Worm (Caenorhabditis elegans) whole organism, early embryonic: ENCODE data around the gene hlh-25.

Experiments used
- B0310.2 ChIP-seq: sonication (generic microtip); optimal IDR thresholded peaks from 2 replicates; lab custom pipeline; 2016; ENCODE audit warnings: mild to moderate bottlenecking, missing genetic modification characterization, missing compliant biosample characterization
- aly-1 ChIP-seq: sonication (generic microtip); optimal IDR thresholded peaks from 2 replicates; lab custom pipeline; 2016; ENCODE audit warnings: missing genetic modification characterization, missing compliant biosample characterization
- ama-1 ChIP-seq: fragments of 150-350 bp; optimal IDR thresholded peaks from 2 replicates; lab custom pipeline; 2014
- ceh-13 ChIP-seq: fragments of 200-800 bp; sonication (Bioruptor generic); optimal IDR thresholded peaks from 2 replicates; lab custom pipeline; 2018; ENCODE audit warnings: mild to moderate bottlenecking, missing genetic modification characterization, missing compliant biosample characterization
- ceh-36 ChIP-seq: sonication (generic microtip); optimal IDR thresholded peaks from 2 replicates; lab custom pipeline; 2016; ENCODE audit warnings: missing genetic modification characterization, inconsistent platforms, missing compliant biosample characterization
- flt-1 ChIP-seq: fragments of 200-800 bp; sonication (Bioruptor generic); IDR thresholded peaks from 2 replicates; pipeline ENCODE4 v1.3.6; 2022; ENCODE audit warnings: missing genetic modification characterization, missing compliant biosample characterization
- hmbx-1 ChIP-seq: sonication (generic microtip); optimal IDR thresholded peaks from 2 replicates; lab custom pipeline; 2016; ENCODE audit warnings: mild to moderate bottlenecking, missing genetic modification characterization, missing compliant biosample characterization
- hnd-1 ChIP-seq: sonication (generic microtip); optimal IDR thresholded peaks from 2 replicates; lab custom pipeline; 2016; ENCODE audit warnings: missing genetic modification characterization, missing compliant biosample characterization
- pes-1 ChIP-seq: fragments of 200-800 bp; sonication (Bioruptor generic); IDR thresholded peaks from 2 replicates; pipeline ENCODE4 v1.3.6; 2022; ENCODE audit warnings: missing genetic modification reagents, missing genetic modification characterization, missing compliant biosample characterization
- scrt-1 ChIP-seq: fragments of 200-800 bp; sonication (Bioruptor generic); IDR thresholded peaks from 2 replicates; pipeline ENCODE4 v1.3.6; 2022; ENCODE audit warnings: missing genetic modification characterization, missing compliant biosample characterization
- sea-1 ChIP-seq: fragments of 200-800 bp; sonication (Bioruptor generic); conservative IDR thresholded peaks from 2 replicates; pipeline ENCODE4 v1.3.6; 2022; ENCODE audit warnings: missing genetic modification characterization, missing compliant biosample characterization
- tbx-11 ChIP-seq: fragments of 200-800 bp; sonication (Bioruptor generic); IDR thresholded peaks from 2 replicates; pipeline ENCODE4 v1.3.6; 2022; ENCODE audit warnings: missing genetic modification characterization, missing compliant biosample characterization
- tbx-37 ChIP-seq: fragments of 200-800 bp; sonication (Bioruptor generic); conservative IDR thresholded peaks from 2 replicates; pipeline ENCODE4 v1.3.6; 2022; ENCODE audit warnings: missing genetic modification reagents, missing genetic modification characterization, missing compliant biosample characterization
- tra-4 ChIP-seq: sonication (generic microtip); optimal IDR thresholded peaks from 2 replicates; lab custom pipeline; 2017; ENCODE audit warnings: missing genetic modification characterization, missing compliant biosample characterization

DNA sequence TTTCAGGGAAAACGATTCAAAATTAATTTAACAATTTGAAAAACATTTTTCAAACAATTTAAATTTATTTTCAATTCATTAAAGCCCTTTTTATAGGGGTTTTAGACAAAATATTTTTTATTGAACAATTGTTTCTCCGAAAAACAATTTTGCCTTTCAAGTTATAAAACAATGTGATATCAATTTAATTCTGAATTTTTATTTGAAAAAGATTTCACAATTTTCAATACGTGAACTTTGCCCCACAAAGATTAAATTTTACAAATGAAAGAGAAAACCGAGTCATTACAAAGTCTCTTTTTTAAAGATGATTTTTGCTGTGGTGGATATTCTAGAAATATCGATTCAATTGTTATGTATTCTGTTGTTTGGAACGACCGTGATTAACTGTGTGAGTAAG lies 16.1 kb upstream of the hlh-25 start, which contains the start of gene ZK177.2:
- TF ChIP-seq pes-1 (GFP tag; lab: Robert Waterston, UW) (no peak), ama-1 (lab: Kevin White, UChicago) (no peak), tbx-37 (no peak), scrt-1 (GFP tag; lab: Robert Waterston, UW) (no peak), B0310.2 (tag; lab: Kevin White, UChicago) (no peak), hmbx-1 (no peak), tbx-11 (GFP tag; lab: Robert Waterston, UW) (no peak), ceh-36 (tag; lab: Kevin White, UChicago) (no peak), hnd-1 (no peak), flt-1 (GFP tag; lab: Robert Waterston, UW) (no peak), ceh-13 (GFP tag; lab: Kevin White, UChicago) (no peak), sea-1 (GFP tag; lab: Robert Waterston, UW) (no peak), aly-1 (tag; lab: Kevin White, UChicago) (no peak), tra-4 (no peak)
